Fruit fly (Drosophila melanogaster) whole organism, embryonic: Measurements from ENCODE around the gene CG15803.

ENCODE experiments used
- B-H2 ChIP-seq: fragments of 200-800 bp; sonication (Bioruptor generic); optimal IDR thresholded peaks from 2 replicates; lab custom pipeline; 2018; ENCODE audit warnings: missing biosample characterization, mild to moderate bottlenecking, missing genetic modification characterization
- Bteb2 ChIP-seq: fragments of 200-800 bp; sonication (Bioruptor generic); optimal IDR thresholded peaks from 2 replicates; lab custom pipeline; 2016; ENCODE audit warnings: missing biosample characterization, missing genetic modification characterization
- CG12299 ChIP-seq: fragments of 200-800 bp; sonication (Bioruptor generic); optimal IDR thresholded peaks from 2 replicates; lab custom pipeline; 2018; ENCODE audit warnings: missing biosample characterization, mild to moderate bottlenecking, missing genetic modification characterization
- CG1233 ChIP-seq: fragments of 200-800 bp; sonication (Bioruptor generic); optimal IDR thresholded peaks from 4 replicates; lab custom pipeline; 2018; ENCODE audit warnings: missing biosample characterization, mild to moderate bottlenecking, missing genetic modification characterization
- CG14667 ChIP-seq: fragments of 200-800 bp; sonication (Bioruptor generic); IDR thresholded peaks from 2 replicates; pipeline ENCODE4 v1.3.6; 2022; ENCODE audit warnings: missing biosample characterization, missing genetic modification characterization
- CG15601 ChIP-seq: fragments of 200-800 bp; sonication (Bioruptor generic); optimal IDR thresholded peaks from 3 replicates; lab custom pipeline; 2019; ENCODE audit warnings: missing biosample characterization, mild to moderate bottlenecking, missing genetic modification characterization, moderate library complexity
- CG1647 ChIP-seq: fragments of 200-800 bp; sonication (Bioruptor generic); optimal IDR thresholded peaks from 3 replicates; lab custom pipeline; 2016; ENCODE audit warnings: missing biosample characterization, missing genetic modification characterization
- CG16813 ChIP-seq: fragments of 200-800 bp; sonication (Bioruptor generic); IDR thresholded peaks from 3 replicates; pipeline ENCODE4 v1.3.6; 2022; ENCODE audit warnings: missing biosample characterization, missing genetic modification characterization; ENCODE audit not compliant: partially characterized antibody
- CG18262 ChIP-seq: fragments of 200-800 bp; optimal IDR thresholded peaks from 3 replicates; lab custom pipeline; 2019; ENCODE audit warnings: missing biosample characterization, mild to moderate bottlenecking, missing genetic modification characterization, moderate library complexity
- CG18476 ChIP-seq: fragments of 200-800 bp; sonication (Bioruptor generic); optimal IDR thresholded peaks from 2 replicates; lab custom pipeline; 2016; ENCODE audit warnings: missing biosample characterization, mild to moderate bottlenecking, missing genetic modification characterization
- CG2712 ChIP-seq: fragments of 200-800 bp; optimal IDR thresholded peaks from 3 replicates; lab custom pipeline; 2019; ENCODE audit warnings: missing biosample characterization, mild to moderate bottlenecking, missing genetic modification characterization, moderate library complexity
- CG30431 ChIP-seq: fragments of 200-800 bp; sonication (Bioruptor generic); optimal IDR thresholded peaks from 2 replicates; lab custom pipeline; 2017; ENCODE audit warnings: missing biosample characterization, missing genetic modification characterization
- CG32532 ChIP-seq: fragments of 200-800 bp; sonication (Bioruptor generic); IDR thresholded peaks from 2 replicates; pipeline ENCODE4 v1.3.6; 2022; ENCODE audit warnings: missing biosample characterization, missing genetic modification characterization
- CG3838 ChIP-seq: fragments of 200-800 bp; sonication (Bioruptor generic); optimal IDR thresholded peaks from 3 replicates; lab custom pipeline; 2016; ENCODE audit warnings: missing biosample characterization, missing genetic modification characterization
- CG4404 ChIP-seq: fragments of 200-800 bp; sonication (Bioruptor generic); IDR thresholded peaks from 2 replicates; pipeline ENCODE4 v1.3.6; 2022; ENCODE audit warnings: missing biosample characterization, missing genetic modification characterization
- CG6272 ChIP-seq: fragments of 200-800 bp; sonication (Bioruptor generic); IDR thresholded peaks from 2 replicates; pipeline ENCODE4 v1.3.6; 2022; ENCODE audit warnings: missing biosample characterization, missing genetic modification characterization
- CG8290 ChIP-seq, 3 experiments: fragments of 200-800 bp; sonication (Bioruptor generic); optimal IDR thresholded peaks; 2 replicates each; lab custom pipeline; 2016 to 2019; ENCODE audit warnings: missing biosample characterization in 3 of 3, missing genetic modification characterization in 3 of 3, mild to moderate bottlenecking in 2 of 3, moderate library complexity in 1 of 3
- CG8359 ChIP-seq: fragments of 200-800 bp; sonication (Bioruptor generic); optimal IDR thresholded peaks from 2 replicates; lab custom pipeline; 2017; ENCODE audit warnings: missing biosample characterization, mild to moderate bottlenecking, missing genetic modification characterization, borderline replicate concordance
- CG8478 ChIP-seq: fragments of >200 bp; optimal IDR thresholded peaks from 2 replicates; lab custom pipeline; 2018
- CG8944 ChIP-seq: fragments of 200-800 bp; sonication (Bioruptor generic); optimal IDR thresholded peaks from 3 replicates; lab custom pipeline; 2016; ENCODE audit warnings: missing biosample characterization, missing genetic modification characterization
- CTCF ChIP-seq: fragments of 200-800 bp; sonication (Bioruptor generic); optimal IDR thresholded peaks from 2 replicates; lab custom pipeline; 2017; ENCODE audit warnings: missing biosample characterization, mild to moderate bottlenecking, missing genetic modification characterization, moderate library complexity
- CoRest ChIP-seq: fragments of 200-800 bp; sonication (Bioruptor generic); optimal IDR thresholded peaks from 3 replicates; lab custom pipeline; 2018; ENCODE audit warnings: missing biosample characterization, mild to moderate bottlenecking, missing genetic modification characterization, moderate library complexity
- CrebB ChIP-seq: fragments of 200-800 bp; sonication (Bioruptor generic); optimal IDR thresholded peaks from 3 replicates; lab custom pipeline; 2018; ENCODE audit warnings: missing biosample characterization, mild to moderate bottlenecking, missing genetic modification characterization
- Deaf1 ChIP-seq: fragments of 200-800 bp; optimal IDR thresholded peaks from 3 replicates; lab custom pipeline; 2019; ENCODE audit warnings: missing biosample characterization, mild to moderate bottlenecking, missing genetic modification characterization, moderate library complexity
- Dfd ChIP-seq, 2 experiments: fragments of >200 bp; optimal IDR thresholded peaks; 2 replicates each; lab custom pipeline; 2017; ENCODE audit warnings: missing biosample characterization in 2 of 2, missing genetic modification characterization in 2 of 2
- Drgx ChIP-seq: fragments of 200-800 bp; sonication (Bioruptor generic); IDR thresholded peaks from 2 replicates; pipeline ENCODE4 v1.3.6; 2022; ENCODE audit warnings: missing biosample characterization, missing genetic modification characterization
- HLHmδ ChIP-seq: fragments of 200-800 bp; sonication (Bioruptor generic); optimal IDR thresholded peaks from 2 replicates; lab custom pipeline; 2018; ENCODE audit warnings: missing biosample characterization, mild to moderate bottlenecking, missing genetic modification characterization, moderate library complexity
- Hey ChIP-seq: fragments of 200-800 bp; sonication (Bioruptor generic); optimal IDR thresholded peaks from 3 replicates; lab custom pipeline; 2018; ENCODE audit warnings: missing biosample characterization, mild to moderate bottlenecking, missing genetic modification characterization
- Med ChIP-seq: fragments of 200-800 bp; sonication (Bioruptor generic); peaks from one replicate; lab custom pipeline; 2016; ENCODE audit warnings: missing biosample characterization, missing genetic modification characterization, mild to moderate bottlenecking, inconsistent platforms, moderate library complexity
- NfI ChIP-seq: fragments of 200-800 bp; sonication (Bioruptor generic); optimal IDR thresholded peaks from 3 replicates; lab custom pipeline; 2018; ENCODE audit warnings: missing biosample characterization, mild to moderate bottlenecking, missing genetic modification characterization, moderate library complexity
- Taf1 ChIP-seq: fragments of 200-800 bp; sonication (Bioruptor generic); IDR thresholded peaks from 2 replicates; pipeline ENCODE4 v1.3.6; 2022; ENCODE audit warnings: missing biosample characterization, missing genetic modification characterization
- ab ChIP-seq: fragments of 200-800 bp; sonication (Bioruptor generic); optimal IDR thresholded peaks from 2 replicates; lab custom pipeline; 2016; ENCODE audit warnings: missing biosample characterization, missing genetic modification characterization
- chinmo ChIP-seq: fragments of 200-800 bp; sonication (Bioruptor generic); IDR thresholded peaks from 4 replicates; pipeline ENCODE4 v1.3.6; 2022; ENCODE audit warnings: missing biosample characterization, missing genetic modification characterization; ENCODE audit not compliant: partially characterized antibody
- chm ChIP-seq: fragments of 200-800 bp; sonication (Bioruptor generic); IDR thresholded peaks from 2 replicates; pipeline ENCODE4 v1.3.6; 2022; ENCODE audit warnings: missing biosample characterization, missing genetic modification characterization
- fd102C ChIP-seq: fragments of 200-800 bp; sonication (Bioruptor generic); optimal IDR thresholded peaks from 2 replicates; lab custom pipeline; 2018; ENCODE audit warnings: missing biosample characterization, mild to moderate bottlenecking, missing genetic modification characterization, moderate library complexity
- fu2 ChIP-seq: fragments of 200-800 bp; sonication (Bioruptor generic); optimal IDR thresholded peaks from 2 replicates; lab custom pipeline; 2016; ENCODE audit warnings: missing biosample characterization, missing genetic modification characterization
- jumu ChIP-seq: fragments of 200-800 bp; sonication (Bioruptor generic); optimal IDR thresholded peaks from 3 replicates; lab custom pipeline; 2016; ENCODE audit warnings: missing biosample characterization, missing genetic modification characterization
- kni ChIP-seq: fragments of 200-800 bp; sonication (Bioruptor generic); optimal IDR thresholded peaks from 3 replicates; lab custom pipeline; 2017; ENCODE audit warnings: mild to moderate bottlenecking, missing biosample characterization, missing genetic modification reagents, missing genetic modification characterization
- lola ChIP-seq, 3 experiments: fragments of >200 bp in 2 of 3; fragments of 200-800 bp in 1 of 3; sonication (Bioruptor generic) in 1 of 3; optimal IDR thresholded peaks; 2 replicates each; lab custom pipeline; 2017 to 2019; ENCODE audit warnings: missing biosample characterization in 3 of 3, missing genetic modification characterization in 3 of 3, mild to moderate bottlenecking in 1 of 3, moderate library complexity in 1 of 3
- lov ChIP-seq, 2 experiments: fragments of 200-800 bp in 1 of 2; fragments of >200 bp in 1 of 2; sonication (Bioruptor generic) in 1 of 2; IDR thresholded peaks in 1 of 2; optimal IDR thresholded peaks in 1 of 2; 2 replicates in 1 of 2; 3 replicates in 1 of 2; pipeline versions ENCODE4 v1.3.6 to Lab custom; 2017 to 2022; ENCODE audit warnings: missing biosample characterization in 1 of 2, missing genetic modification characterization in 1 of 2
- nerfin-2 ChIP-seq: fragments of 200-800 bp; sonication (Bioruptor generic); IDR thresholded peaks from 2 replicates; pipeline ENCODE4 v1.3.6; 2022; ENCODE audit warnings: missing biosample characterization, missing genetic modification characterization; ENCODE audit not compliant: partially characterized antibody
- org-1 ChIP-seq: fragments of 200-800 bp; sonication (Bioruptor generic); optimal IDR thresholded peaks from 2 replicates; lab custom pipeline; 2017; ENCODE audit warnings: missing biosample characterization, missing genetic modification characterization
- ranshi ChIP-seq: fragments of 200-800 bp; sonication (Bioruptor generic); IDR thresholded peaks from 2 replicates; pipeline ENCODE4 v1.3.6; 2022; ENCODE audit warnings: missing biosample characterization, missing genetic modification characterization
- run ChIP-seq: fragments of 200-800 bp; sonication (Bioruptor generic); optimal IDR thresholded peaks from 3 replicates; lab custom pipeline; 2018; ENCODE audit warnings: missing biosample characterization, mild to moderate bottlenecking, missing genetic modification characterization
- slbo ChIP-seq: fragments of 200-800 bp; sonication (Bioruptor generic); IDR thresholded peaks from 2 replicates; pipeline ENCODE4 v1.3.6; 2022; ENCODE audit warnings: missing biosample characterization, missing genetic modification characterization
- sqz ChIP-seq: fragments of 200-800 bp; sonication (Bioruptor generic); optimal IDR thresholded peaks from 3 replicates; lab custom pipeline; 2018; ENCODE audit warnings: missing biosample characterization, mild to moderate bottlenecking, missing genetic modification characterization
- stc ChIP-seq: fragments of 200-800 bp; sonication (Bioruptor generic); IDR thresholded peaks from 2 replicates; pipeline ENCODE4 v1.3.6; 2022; ENCODE audit warnings: missing biosample characterization, missing genetic modification characterization
- vvl ChIP-seq: fragments of 200-800 bp; sonication (Bioruptor generic); IDR thresholded peaks from 2 replicates; pipeline ENCODE4 v1.3.6; 2022; ENCODE audit warnings: missing biosample characterization, missing genetic modification characterization

CG15803 gene

DNA sequence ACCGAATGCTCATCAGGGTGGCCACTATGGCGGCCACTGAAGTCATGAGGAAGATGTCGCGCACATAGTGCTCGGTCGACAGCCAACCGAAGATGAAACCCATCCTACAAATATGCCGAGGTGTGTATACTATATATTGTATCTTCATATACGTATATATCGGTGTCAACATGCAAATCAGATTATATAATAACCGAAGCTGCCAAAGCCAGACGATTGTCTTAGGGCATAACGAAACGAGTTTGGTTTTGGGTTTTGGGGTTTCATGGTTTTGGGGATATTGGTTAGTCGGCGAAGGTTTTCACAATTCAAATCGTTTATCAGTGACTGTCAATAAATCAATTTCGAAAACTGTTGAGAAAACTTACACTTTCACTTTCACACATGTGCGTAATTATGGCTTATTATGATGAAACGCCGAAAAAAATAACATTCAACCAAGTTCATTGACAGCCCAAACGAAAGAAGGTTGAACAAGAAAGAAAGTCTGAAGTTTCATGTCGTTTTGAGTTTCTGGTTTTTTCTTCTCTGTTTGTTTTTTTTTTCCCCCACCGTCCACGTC lies 19.8 kb upstream of the CG15803 start (continued):
- no peak for TF ChIP-seq CG4404 (GFP tag; lab: Robert Waterston, UW)
- no peak for TF ChIP-seq run (tag; lab: Kevin White, UChicago)
- no peak for TF ChIP-seq CG30431 (GFP tag; lab: Kevin White, UChicago)
- TF ChIP-seq CG1233 (GFP tag; lab: Kevin White, UChicago), result no peak
- no peak for TF ChIP-seq sqz (GFP tag; lab: Kevin White, UChicago)
- TF ChIP-seq org-1 (GFP tag; lab: Kevin White, UChicago), result no peak
- TF ChIP-seq jumu (GFP tag; lab: Kevin White, UChicago), result no peak
- TF ChIP-seq stc (GFP tag; lab: Robert Waterston, UW), result no peak
- no peak for TF ChIP-seq CG18476 (GFP tag; lab: Kevin White, UChicago)
- no peak for TF ChIP-seq CG2712 (tag; lab: Kevin White, UChicago)
- no peak for TF ChIP-seq chm (GFP tag; lab: Robert Waterston, UW)
- TF ChIP-seq CG14667, result no peak
- no peak for TF ChIP-seq CrebB
- TF ChIP-seq lov (optimal IDR thresholded peaks at IDR 0.05; lab: Kevin White, UChicago), result no peak
- TF ChIP-seq lov (GFP tag; IDR thresholded peaks at IDR 0.05; lab: Robert Waterston, UW), result 0 out of 3 replicates have a peak, but pooled peaks have one; percentile 33
- no peak for TF ChIP-seq CG3838 (GFP tag; lab: Kevin White, UChicago)
- no peak for TF ChIP-seq Taf1 (GFP tag; lab: Robert Waterston, UW)
- TF ChIP-seq CG16813 (GFP tag; lab: Robert Waterston, UW), result no peak
- no peak for TF ChIP-seq ab (GFP tag; lab: Kevin White, UChicago)
- TF ChIP-seq B-H2 (GFP tag; lab: Kevin White, UChicago), result no peak
- no peak for TF ChIP-seq Hey
- no peak for TF ChIP-seq Bteb2
- TF ChIP-seq lola (GFP tag; optimal IDR thresholded peaks at IDR 0.05; lab: Kevin White, UChicago), result no peak
- no peak for TF ChIP-seq CG8478 (lab: Kevin White, UChicago)
- no peak for TF ChIP-seq CG8944 (GFP tag; lab: Kevin White, UChicago)
- TF ChIP-seq Dfd (GFP tag; optimal IDR thresholded peaks at IDR 0.05; lab: Kevin White, UChicago), result no peak
- TF ChIP-seq CoRest (tag; lab: Kevin White, UChicago), result no peak
- peak; percentile 34 for TF ChIP-seq Med (GFP tag; lab: Kevin White, UChicago)
- TF ChIP-seq slbo (GFP tag; lab: Robert Waterston, UW), result no peak
- no peak for TF ChIP-seq nerfin-2
- no peak for TF ChIP-seq Drgx (GFP tag; lab: Robert Waterston, UW)
- TF ChIP-seq fu2 (GFP tag; lab: Kevin White, UChicago), result no peak
- TF ChIP-seq CG8290 (GFP tag; optimal IDR thresholded peaks at IDR 0.05; lab: Kevin White, UChicago), result no peak
- no peak for TF ChIP-seq CG8290 (tag; optimal IDR thresholded peaks at IDR 0.05; lab: Kevin White, UChicago)
- TF ChIP-seq vvl (GFP tag; lab: Robert Waterston, UW), result peak; percentile 39; the same call in 1 of the 2 replicates
- TF ChIP-seq CG8359 (GFP tag; lab: Kevin White, UChicago), result no peak
- no peak for TF ChIP-seq CG6272 (GFP tag; lab: Robert Waterston, UW)
- peak; percentile 74 for TF ChIP-seq CG15601 (tag; lab: Kevin White, UChicago)
- peak; percentile 14 for TF ChIP-seq Deaf1 (tag; lab: Kevin White, UChicago)
- TF ChIP-seq CG32532 (GFP tag; lab: Robert Waterston, UW), result no peak
- no peak for TF ChIP-seq HLHmδ (GFP tag; lab: Kevin White, UChicago)
- no peak for TF ChIP-seq NfI
- no peak for TF ChIP-seq ranshi (GFP tag; lab: Robert Waterston, UW)
- TF ChIP-seq chinmo (GFP tag; lab: Robert Waterston, UW), result 0 out of 4 replicates have a peak, but pooled peaks have one; percentile 33
- TF ChIP-seq kni (GFP tag; lab: Kevin White, UChicago), result no peak
- TF ChIP-seq CG1647, result no peak
- no peak for TF ChIP-seq CTCF
- TF ChIP-seq fd102C (GFP tag; lab: Kevin White, UChicago), result no peak
- no peak for TF ChIP-seq CG18262 (tag; lab: Kevin White, UChicago)
- TF ChIP-seq CG12299 (tag; lab: Kevin White, UChicago), result no peak
- TF ChIP-seq, all 482 proteins: peak for 10
